Fruit fly (Drosophila melanogaster): Measurements from ENCODE around the gene ver.

ver gene

DNA sequence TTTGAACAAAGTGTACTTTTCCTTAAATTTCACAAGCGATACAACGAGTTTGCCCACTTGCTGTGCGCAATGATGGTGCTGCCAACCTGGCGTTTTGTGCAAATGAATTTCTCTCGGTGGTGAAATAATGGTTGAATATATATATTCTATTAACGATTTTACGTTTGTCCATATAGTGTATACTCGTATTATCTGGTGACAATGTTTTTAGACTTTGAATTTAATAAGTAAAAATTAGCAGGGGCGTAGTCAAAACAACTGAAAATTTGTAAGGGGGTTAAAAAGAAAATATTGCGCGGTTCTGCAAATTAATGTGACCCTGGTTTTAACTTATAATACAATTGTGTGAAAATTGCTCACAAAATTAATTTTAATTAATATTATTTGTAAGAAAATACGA, at the start of gene ver, which contains the start of gene Gcn5:
Gene ver, plus strand, starts transcription at position 47 of the 400 bp plus-strand sequence.
Gene Gcn5, minus strand, starts transcription at position 74 of the 400 bp plus-strand sequence.
- peak; percentile 96 for TF ChIP-seq CG17801 (GFP tag; optimal IDR thresholded peaks at IDR 0.05; ENCODE audit: partially characterized antibody)

DNA sequence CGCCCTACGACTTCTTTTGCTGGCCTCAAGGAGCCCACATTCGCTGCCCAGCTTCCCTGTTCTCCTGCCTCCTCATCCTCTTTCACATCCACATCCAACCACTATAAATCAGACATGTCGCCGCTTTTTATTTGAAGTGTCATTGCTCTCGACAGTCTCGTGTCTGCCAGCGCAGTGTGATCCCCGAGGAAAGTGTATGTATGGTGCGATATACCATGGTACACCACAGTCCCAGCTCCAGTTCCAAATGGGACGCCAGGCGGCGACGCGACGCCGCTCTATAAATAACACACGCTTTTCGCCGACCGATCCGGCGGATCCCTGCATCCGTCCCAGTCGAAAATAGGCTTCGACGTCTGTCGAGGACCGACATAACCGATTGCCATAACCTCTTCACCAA, 45.6 kb upstream of the ver start:
- no peak for TF ChIP-seq CG17801 (GFP tag; optimal IDR thresholded peaks at IDR 0.05; ENCODE audit: partially characterized antibody)

dm6 chr3L:12482246-12482645, 41.5 kb upstream of the ver start, which contains the start of gene CG33725:
CG33725 (plus strand) TSS chr3L:12482609.
- no peak for TF ChIP-seq CG17801 (GFP tag; optimal IDR thresholded peaks at IDR 0.05; ENCODE audit: partially characterized antibody)

- peak; percentile 17 for TF ChIP-seq CG17801 (GFP tag; optimal IDR thresholded peaks at IDR 0.05; ENCODE audit: partially characterized antibody)
Measured at dm6 chr3L:12482917-12483316, 40.9 kb upstream of the ver start.

- TF ChIP-seq CG17801 (GFP tag; optimal IDR thresholded peaks at IDR 0.05; ENCODE audit: partially characterized antibody) = no peak
Measured at dm6 chr3L:12484464-12484863, 39.3 kb upstream of the ver start.

dm6 chr3L:12484948-12485347, 38.8 kb upstream of the ver start, which contains the start of gene CG10663:
CG10663 (minus strand) TSS chr3L:12485035.
- no peak for TF ChIP-seq CG17801 (GFP tag; optimal IDR thresholded peaks at IDR 0.05; ENCODE audit: partially characterized antibody)

DNA sequence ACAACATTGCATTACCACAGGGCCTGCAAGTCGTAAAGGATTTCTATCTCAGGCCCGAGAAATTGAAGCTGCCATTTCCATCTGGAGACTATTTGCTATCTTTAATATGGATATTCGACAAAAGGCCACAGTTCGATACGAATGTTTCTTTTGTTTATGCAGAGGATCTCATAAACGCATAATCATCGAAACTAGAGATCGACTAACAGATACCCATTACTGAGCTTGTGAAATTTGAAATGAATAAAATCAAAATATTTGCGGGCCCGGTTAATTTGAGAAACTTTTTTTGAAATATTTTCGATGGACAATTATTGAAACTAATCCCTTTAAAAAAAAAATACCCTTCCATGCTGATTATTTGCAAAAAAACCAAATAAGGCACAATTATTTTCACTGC, 37.6 kb upstream of the ver start:
- no peak for TF ChIP-seq CG17801 (GFP tag; optimal IDR thresholded peaks at IDR 0.05; ENCODE audit: partially characterized antibody)

- TF ChIP-seq CG17801 (GFP tag; optimal IDR thresholded peaks at IDR 0.05; ENCODE audit: partially characterized antibody) = no peak
Measured at dm6 chr3L:12489952-12490351, 33.8 kb upstream of the ver start.

dm6 chr3L:12490418-12491035, 33.3 kb upstream of the ver start, which contains the start of gene CG10660:
CG10660 (minus strand) TSS chr3L:12490676.
- TF ChIP-seq CG17801 (GFP tag; optimal IDR thresholded peaks at IDR 0.05; ENCODE audit: partially characterized antibody) = peak; percentile 86

dm6 chr3L:12494273-12494672, 29.5 kb upstream of the ver start:
- no peak for TF ChIP-seq CG17801 (GFP tag; optimal IDR thresholded peaks at IDR 0.05; ENCODE audit: partially characterized antibody)

- no peak for TF ChIP-seq CG17801 (GFP tag; optimal IDR thresholded peaks at IDR 0.05; ENCODE audit: partially characterized antibody)
Measured at dm6 chr3L:12495312-12495725, 28.5 kb upstream of the ver start.

dm6 chr3L:12496428-12497344, 27.1 kb upstream of the ver start, which contains the start of gene CG10657:
CG10657 (minus strand) TSS chr3L:12497216.
- no peak for TF ChIP-seq CG17801 (GFP tag; optimal IDR thresholded peaks at IDR 0.05; ENCODE audit: partially characterized antibody)

dm6 chr3L:12501249-12501648, 22.5 kb upstream of the ver start, which contains the start of the genes CG10638 and CG10681:
CG10638 (minus strand) TSS chr3L:12501311.
CG10681 (plus strand) TSS chr3L:12501513.
- TF ChIP-seq CG17801 (GFP tag; optimal IDR thresholded peaks at IDR 0.05; ENCODE audit: partially characterized antibody) = peak; percentile 80

- TF ChIP-seq CG17801 (GFP tag; optimal IDR thresholded peaks at IDR 0.05; ENCODE audit: partially characterized antibody) = peak; percentile 35
Measured at dm6 chr3L:12503865-12504650, 19.7 kb upstream of the ver start, which contains the start of the genes CG10646 and vih. CG10646 (minus strand) TSS chr3L:12503894. vih (plus strand) TSS chr3L:12504292.

DNA sequence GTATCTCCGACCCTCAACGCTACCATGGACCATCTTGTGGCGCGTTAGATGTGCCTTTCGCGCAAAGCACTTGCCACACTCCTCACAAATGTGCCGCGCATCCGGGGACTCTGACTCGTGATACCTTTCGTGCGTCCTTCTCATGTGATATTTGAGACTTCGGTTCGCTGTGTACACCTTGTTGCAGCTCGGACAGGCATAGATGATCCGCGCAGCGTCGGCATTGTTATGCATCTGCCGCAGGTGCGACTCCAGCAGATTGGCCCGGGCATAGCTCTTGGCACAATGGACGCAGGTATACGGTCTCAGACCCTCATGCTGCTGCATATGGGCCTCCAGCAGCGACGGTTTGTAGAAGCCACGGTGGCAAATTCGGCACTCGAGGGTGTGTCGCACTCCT, 17.8 kb upstream of the ver start:
- TF ChIP-seq CG17801 (GFP tag; optimal IDR thresholded peaks at IDR 0.05; ENCODE audit: partially characterized antibody) = no peak

All from ovary, adult (tissue).